Worm (Caenorhabditis elegans) whole organism, L1 larva: ENCODE results near the gene C44C11.6.

Source experiments
- C34B4.2 ChIP-seq: sonication (generic microtip); optimal IDR thresholded peaks from 2 replicates; lab custom pipeline; 2017; ENCODE audit warnings: mild to moderate bottlenecking, missing genetic modification characterization, missing compliant biosample characterization
- Y116A8C.19 ChIP-seq: sonication (generic microtip); optimal IDR thresholded peaks from 2 replicates; lab custom pipeline; 2016; ENCODE audit warnings: missing compliant biosample characterization, missing genetic modification characterization, borderline replicate concordance
- ama-1 ChIP-seq: fragments of 150-350 bp; optimal IDR thresholded peaks from 2 replicates; lab custom pipeline; 2014
- blmp-1 ChIP-seq: fragments of 150-350 bp; optimal IDR thresholded peaks from 2 replicates; lab custom pipeline; 2014; ENCODE audit warnings: missing biosample characterization, missing genetic modification characterization
- ceh-8 ChIP-seq: fragments of 200-800 bp; sonication (Bioruptor generic); optimal IDR thresholded peaks from 2 replicates; lab custom pipeline; 2018; ENCODE audit warnings: mild to moderate bottlenecking, missing genetic modification characterization, moderate library complexity, missing compliant biosample characterization
- ceh-82 ChIP-seq, 3 experiments: fragments of 150-350 bp in 1 of 3; sonication (generic microtip) in 2 of 3; optimal IDR thresholded peaks; 2 replicates each; lab custom pipeline; 2014 to 2017; ENCODE audit warnings: missing biosample characterization in 3 of 3, missing genetic modification characterization in 3 of 3
- ceh-88 ChIP-seq: fragments of 200-800 bp; sonication (Bioruptor generic); IDR thresholded peaks from 2 replicates; pipeline ENCODE4 v1.3.6; 2022; ENCODE audit warnings: missing genetic modification characterization, missing compliant biosample characterization
- ceh-90 ChIP-seq: sonication (generic microtip); optimal IDR thresholded peaks from 2 replicates; lab custom pipeline; 2016; ENCODE audit warnings: missing genetic modification characterization, missing compliant biosample characterization
- dpl-1 ChIP-seq, 3 experiments: fragments of 150-350 bp in 2 of 3; sonication (generic microtip) in 1 of 3; optimal IDR thresholded peaks; 2 replicates each; lab custom pipeline; 2014 to 2017; ENCODE audit warnings: missing biosample characterization in 3 of 3, missing genetic modification characterization in 3 of 3, missing genetic modification reagents in 3 of 3
- efl-1 ChIP-seq, 4 experiments: fragments of 150-350 bp; optimal IDR thresholded peaks in 3 of 4; peaks in 1 of 4; 1 replicate in 1 of 4; 2 replicates in 3 of 4; lab custom pipeline; 2014; ENCODE audit warnings: missing biosample characterization in 2 of 4, missing genetic modification characterization in 2 of 4, missing genetic modification reagents in 2 of 4
- egl-27 ChIP-seq, 2 experiments: fragments of 150-350 bp in 1 of 2; sonication (generic microtip); optimal IDR thresholded peaks; 3 replicates each; lab custom pipeline; 2017 to 2018; ENCODE audit warnings: missing biosample characterization in 2 of 2, missing genetic modification characterization in 2 of 2, missing genetic modification reagents in 2 of 2
- elt-2 ChIP-seq: sonication (generic microtip); optimal IDR thresholded peaks from 2 replicates; lab custom pipeline; 2016; ENCODE audit warnings: missing genetic modification characterization, mild to moderate bottlenecking, inconsistent platforms, missing compliant biosample characterization, missing genetic modification reagents
- elt-3 ChIP-seq, 6 experiments: fragments of 150-350 bp in 1 of 6; sonication (generic microtip); optimal IDR thresholded peaks; 2 replicates each; lab custom pipeline; 2017 to 2018; ENCODE audit warnings: missing biosample characterization in 6 of 6, missing genetic modification characterization in 6 of 6, inconsistent platforms in 1 of 6
- grh-1 ChIP-seq: fragments of 200-800 bp; sonication (Bioruptor generic); IDR thresholded peaks from 2 replicates; pipeline ENCODE4 v1.3.6; 2022; ENCODE audit warnings: missing genetic modification reagents, missing genetic modification characterization, missing compliant biosample characterization
- isw-1 ChIP-seq: fragments of 200-800 bp; sonication (Bioruptor generic); IDR thresholded peaks from 2 replicates; pipeline ENCODE4 v1.3.6; 2022; ENCODE audit warnings: missing genetic modification characterization, missing compliant biosample characterization
- lin-13 ChIP-seq: fragments of 150-350 bp; optimal IDR thresholded peaks from 2 replicates; lab custom pipeline; 2014; ENCODE audit warnings: missing biosample characterization, missing genetic modification reagents, missing genetic modification characterization
- lin-14 ChIP-seq: fragments of 200-800 bp; sonication (Bioruptor generic); optimal IDR thresholded peaks from 2 replicates; lab custom pipeline; 2018; ENCODE audit warnings: mild to moderate bottlenecking, missing genetic modification characterization, moderate library complexity, missing compliant biosample characterization
- lin-35 ChIP-seq, 2 experiments: fragments of 150-350 bp; optimal IDR thresholded peaks; 2 replicates each; lab custom pipeline; 2014; ENCODE audit warnings: missing biosample characterization in 2 of 2, missing genetic modification characterization in 2 of 2, missing genetic modification reagents in 2 of 2
- lin-39 ChIP-seq: fragments of 150-350 bp; optimal IDR thresholded peaks from 2 replicates; lab custom pipeline; 2014; ENCODE audit warnings: missing biosample characterization, missing genetic modification reagents, missing genetic modification characterization
- lsy-2 ChIP-seq, 2 experiments: fragments of 150-350 bp; optimal IDR thresholded peaks; 2 replicates each; lab custom pipeline; 2014; ENCODE audit warnings: missing biosample characterization in 2 of 2, missing genetic modification characterization in 2 of 2
- mep-1 ChIP-seq: fragments of 150-350 bp; optimal IDR thresholded peaks from 2 replicates; lab custom pipeline; 2014; ENCODE audit warnings: missing biosample characterization, missing genetic modification characterization
- nhr-20 ChIP-seq: sonication (generic microtip); optimal IDR thresholded peaks from 2 replicates; lab custom pipeline; 2016; ENCODE audit warnings: mild to moderate bottlenecking, missing genetic modification characterization, missing compliant biosample characterization
- nhr-28 ChIP-seq: fragments of 150-350 bp; optimal IDR thresholded peaks from 2 replicates; lab custom pipeline; 2014; ENCODE audit warnings: missing biosample characterization, missing genetic modification characterization
- nhr-71 ChIP-seq: sonication (generic microtip); optimal IDR thresholded peaks from 2 replicates; lab custom pipeline; 2016; ENCODE audit warnings: mild to moderate bottlenecking, missing genetic modification characterization, moderate library complexity, missing compliant biosample characterization
- nhr-76 ChIP-seq: sonication (generic microtip); optimal IDR thresholded peaks from 2 replicates; lab custom pipeline; 2017; ENCODE audit warnings: missing biosample characterization, missing genetic modification characterization
- nhr-77 ChIP-seq: fragments of 150-350 bp; optimal IDR thresholded peaks from 2 replicates; lab custom pipeline; 2014; ENCODE audit warnings: missing biosample characterization, missing genetic modification characterization
- nhr-85 ChIP-seq: sonication (generic microtip); peaks from one replicate; lab custom pipeline; 2016; ENCODE audit warnings: missing genetic modification characterization, inconsistent platforms, missing compliant biosample characterization
- pag-3 ChIP-seq: sonication (generic microtip); optimal IDR thresholded peaks from 2 replicates; lab custom pipeline; 2017; ENCODE audit warnings: missing genetic modification characterization, mild to moderate bottlenecking, missing compliant biosample characterization, antibody characterized with exemption, borderline replicate concordance; ENCODE audit not compliant: insufficient read depth
- pax-3 ChIP-seq: fragments of 200-800 bp; sonication (Bioruptor generic); optimal IDR thresholded peaks from 2 replicates; lab custom pipeline; 2018; ENCODE audit warnings: mild to moderate bottlenecking, missing genetic modification characterization, moderate library complexity, missing compliant biosample characterization
- snu-23 ChIP-seq: sonication (generic microtip); optimal IDR thresholded peaks from 2 replicates; lab custom pipeline; 2016; ENCODE audit warnings: missing genetic modification characterization, missing compliant biosample characterization
- sox-4 ChIP-seq: sonication (generic microtip); optimal IDR thresholded peaks from 2 replicates; lab custom pipeline; 2016; ENCODE audit warnings: missing genetic modification characterization, missing compliant biosample characterization
- sup-37 ChIP-seq: fragments of 200-800 bp; sonication (Bioruptor generic); optimal IDR thresholded peaks from 2 replicates; lab custom pipeline; 2018; ENCODE audit warnings: mild to moderate bottlenecking, missing genetic modification characterization, missing compliant biosample characterization
- tlp-1 ChIP-seq: fragments of 150-350 bp; optimal IDR thresholded peaks from 2 replicates; lab custom pipeline; 2014; ENCODE audit warnings: missing biosample characterization, missing genetic modification characterization
- unc-62 ChIP-seq: fragments of 150-350 bp; optimal IDR thresholded peaks from 2 replicates; lab custom pipeline; 2014; ENCODE audit warnings: missing biosample characterization, missing genetic modification reagents, missing genetic modification characterization
- xbp-1 ChIP-seq: sonication (generic microtip); optimal IDR thresholded peaks from 2 replicates; lab custom pipeline; 2016; ENCODE audit warnings: missing genetic modification characterization, missing compliant biosample characterization
- zip-4 ChIP-seq: fragments of 200-800 bp; sonication (Bioruptor generic); optimal IDR thresholded peaks from 2 replicates; lab custom pipeline; 2018; ENCODE audit warnings: mild to moderate bottlenecking, missing genetic modification characterization, moderate library complexity, missing compliant biosample characterization
- ztf-11 ChIP-seq, 2 experiments: sonication (generic microtip); optimal IDR thresholded peaks; 2 replicates each; lab custom pipeline; 2016 to 2017; ENCODE audit warnings: missing genetic modification characterization in 2 of 2, missing biosample characterization in 1 of 2, missing compliant biosample characterization in 1 of 2

C44C11.6 gene

ce11 chrII:12346289-12346989, 1.8 kb downstream of the C44C11.6 start (continued):
- TF ChIP-seq nhr-85 (tag; lab: Kevin White, UChicago): no peak
- TF ChIP-seq grh-1 (GFP tag; lab: Robert Waterston, UW): no peak
- no peak for TF ChIP-seq unc-62 (GFP tag; lab: Kevin White, UChicago)
- TF ChIP-seq ceh-88: no peak
- TF ChIP-seq pax-3 (tag; lab: Kevin White, UChicago): no peak
- TF ChIP-seq isw-1 (GFP tag; lab: Robert Waterston, UW): no peak
- TF ChIP-seq ztf-11 (tag; optimal IDR thresholded peaks at IDR 0.05; lab: Kevin White, UChicago): no peak
- TF ChIP-seq ceh-90 (tag; lab: Kevin White, UChicago): no peak
- TF ChIP-seq ceh-82 (tag; optimal IDR thresholded peaks at IDR 0.05; lab: Kevin White, UChicago): no peak
- TF ChIP-seq mep-1 (tag; lab: Kevin White, UChicago): no peak
- TF ChIP-seq sox-4 (tag; lab: Kevin White, UChicago): no peak
- TF ChIP-seq lin-39 (tag; lab: Kevin White, UChicago): no peak
- no peak for TF ChIP-seq efl-1 (optimal IDR thresholded peaks at IDR 0.05; lab: Kevin White, UChicago)
- peak in 1 of 2 experiments; percentile 83 for TF ChIP-seq efl-1 (GFP tag; optimal IDR thresholded peaks at IDR 0.05 in 1 of 2; lab: Kevin White, UChicago)
- TF ChIP-seq tlp-1 (tag; lab: Kevin White, UChicago): no peak
- peak; percentile 7 for TF ChIP-seq lin-14 (GFP tag; lab: Kevin White, UChicago)
- TF ChIP-seq elt-2 (tag; lab: Kevin White, UChicago): no peak
- TF ChIP-seq ceh-8 (GFP tag; lab: Kevin White, UChicago): no peak
- no peak for TF ChIP-seq zip-4
- no peak for TF ChIP-seq C34B4.2 (tag; lab: Kevin White, UChicago)
- TF ChIP-seq ama-1 (lab: Kevin White, UChicago): no peak
- no peak for TF ChIP-seq lin-13 (GFP tag; lab: Kevin White, UChicago)

- TF ChIP-seq Y116A8C.19 (tag; lab: Kevin White, UChicago) (no peak), lin-14 (GFP tag; lab: Kevin White, UChicago) (peak; percentile 14)
Observed at ce11 chrII:12348957-12349356, 4.3 kb downstream of the C44C11.6 start.

ce11 chrII:12349866-12350265, 5.3 kb downstream of the C44C11.6 start:
- TF ChIP-seq lin-35 (GFP tag; optimal IDR thresholded peaks at IDR 0.05; lab: Kevin White, UChicago): peak in 1 of 2 experiments; percentile 33
- TF ChIP-seq ceh-88: no peak
- TF ChIP-seq lin-14 (GFP tag; lab: Kevin White, UChicago): peak; percentile 37
- TF ChIP-seq sup-37 (GFP tag; lab: Kevin White, UChicago): peak; percentile 39
- TF ChIP-seq pag-3 (tag; lab: Kevin White, UChicago): no peak
- TF ChIP-seq nhr-20 (tag; lab: Kevin White, UChicago): peak; percentile 7
- TF ChIP-seq egl-27 (tag; optimal IDR thresholded peaks at IDR 0.05; lab: Kevin White, UChicago): no peak
- TF ChIP-seq nhr-77 (tag; lab: Kevin White, UChicago): peak; percentile 44
- TF ChIP-seq, all 84 proteins: peak for 5

ce11 chrII:12350737-12351275, 6.2 kb downstream of the C44C11.6 start:
- TF ChIP-seq nhr-85 (tag; lab: Kevin White, UChicago): peak; percentile 83
- no peak for TF ChIP-seq lin-39 (tag; lab: Kevin White, UChicago)
- no peak for TF ChIP-seq xbp-1 (tag; lab: Kevin White, UChicago)
- peak; percentile 12 for TF ChIP-seq blmp-1 (tag; lab: Kevin White, UChicago)
- TF ChIP-seq lin-14 (GFP tag; lab: Kevin White, UChicago): peak; percentile 54
- TF ChIP-seq snu-23 (GFP tag; lab: Kevin White, UChicago): peak; percentile 40
- TF ChIP-seq ceh-82 (tag; optimal IDR thresholded peaks at IDR 0.05; lab: Kevin White, UChicago): peak in 1 of 3 experiments; percentile 1
- peak; percentile 25 for TF ChIP-seq nhr-71 (tag; lab: Kevin White, UChicago)
- TF ChIP-seq dpl-1 (GFP tag; optimal IDR thresholded peaks at IDR 0.05; lab: Kevin White, UChicago): no peak
- no peak for TF ChIP-seq nhr-28 (tag; lab: Kevin White, UChicago)
- no peak for TF ChIP-seq nhr-76
- TF ChIP-seq nhr-20 (tag; lab: Kevin White, UChicago): peak; percentile 13
- peak in 1 of 6 experiments; percentile 24 for TF ChIP-seq elt-3 (tag; optimal IDR thresholded peaks at IDR 0.05; lab: Kevin White, UChicago)
- peak in 1 of 2 experiments; percentile 72 for TF ChIP-seq lsy-2 (tag; optimal IDR thresholded peaks at IDR 0.05; lab: Kevin White, UChicago)
- TF ChIP-seq mep-1 (tag; lab: Kevin White, UChicago): peak; percentile 34
- TF ChIP-seq lin-35 (GFP tag; optimal IDR thresholded peaks at IDR 0.05; lab: Kevin White, UChicago): peak in 1 of 2 experiments; percentile 17
